Worm (Caenorhabditis elegans) whole organism, L3 larva: ENCODE results near the gene F35B3.3.

Experiments used
- R02D3.7 ChIP-seq: fragments of 150-350 bp; optimal IDR thresholded peaks from 2 replicates; lab custom pipeline; 2014; ENCODE audit warnings: missing biosample characterization, missing genetic modification characterization
- ZK546.5 ChIP-seq: sonication (generic microtip); optimal IDR thresholded peaks from 2 replicates; lab custom pipeline; 2017; ENCODE audit warnings: missing biosample characterization, missing genetic modification characterization
- aly-2 ChIP-seq: fragments of 150-350 bp; optimal IDR thresholded peaks from 2 replicates; lab custom pipeline; 2014; ENCODE audit warnings: missing biosample characterization, missing genetic modification characterization
- ama-1 ChIP-seq: fragments of 150-350 bp; optimal IDR thresholded peaks from 2 replicates; lab custom pipeline; 2018
- ceh-16 ChIP-seq: sonication (generic microtip); optimal IDR thresholded peaks from 2 replicates; lab custom pipeline; 2017; ENCODE audit warnings: missing biosample characterization, missing genetic modification characterization
- ceh-28 ChIP-seq: fragments of 150-350 bp; optimal IDR thresholded peaks from 2 replicates; lab custom pipeline; 2014; ENCODE audit warnings: missing biosample characterization, missing genetic modification reagents, missing genetic modification characterization
- ceh-82 ChIP-seq: fragments of 150-350 bp; optimal IDR thresholded peaks from 2 replicates; lab custom pipeline; 2014; ENCODE audit warnings: missing biosample characterization, missing genetic modification characterization
- ceh-9 ChIP-seq: sonication (generic microtip); optimal IDR thresholded peaks from 2 replicates; lab custom pipeline; 2018; ENCODE audit warnings: missing biosample characterization, missing genetic modification characterization
- daf-12 ChIP-seq: fragments of 150-350 bp; optimal IDR thresholded peaks from 2 replicates; lab custom pipeline; 2014; ENCODE audit warnings: missing biosample characterization, missing genetic modification reagents, missing genetic modification characterization
- egl-27 ChIP-seq: sonication (generic microtip); optimal IDR thresholded peaks from 4 replicates; lab custom pipeline; 2017; ENCODE audit warnings: missing biosample characterization, missing genetic modification reagents, missing genetic modification characterization
- egl-5 ChIP-seq: fragments of 150-350 bp; optimal IDR thresholded peaks from 2 replicates; lab custom pipeline; 2017; ENCODE audit warnings: missing biosample characterization, missing genetic modification reagents, missing genetic modification characterization, inconsistent platforms
- elt-1 ChIP-seq: fragments of 150-350 bp; optimal IDR thresholded peaks from 2 replicates; lab custom pipeline; 2014; ENCODE audit warnings: missing biosample characterization, missing genetic modification characterization
- elt-2 ChIP-seq: sonication (generic microtip); optimal IDR thresholded peaks from 2 replicates; lab custom pipeline; 2016; ENCODE audit warnings: missing genetic modification reagents, mild to moderate bottlenecking, missing genetic modification characterization, missing compliant biosample characterization
- elt-3 ChIP-seq, 3 experiments: fragments of 150-350 bp in 1 of 3; sonication (generic microtip) in 2 of 3; optimal IDR thresholded peaks; 2 replicates in 2 of 3; 4 replicates in 1 of 3; lab custom pipeline; 2014 to 2017; ENCODE audit warnings: missing biosample characterization in 3 of 3, missing genetic modification characterization in 3 of 3
- eor-1 ChIP-seq, 2 experiments: fragments of 150-350 bp; optimal IDR thresholded peaks; 2 replicates each; lab custom pipeline; 2014 to 2018; ENCODE audit warnings: missing biosample characterization in 2 of 2, missing genetic modification characterization in 2 of 2
- fkh-10 ChIP-seq: sonication (generic microtip); optimal IDR thresholded peaks from 2 replicates; lab custom pipeline; 2017; ENCODE audit warnings: missing biosample characterization, missing genetic modification reagents, missing genetic modification characterization
- fkh-2 ChIP-seq: fragments of 150-350 bp; optimal IDR thresholded peaks from 2 replicates; lab custom pipeline; 2014; ENCODE audit warnings: missing biosample characterization, missing genetic modification reagents, missing genetic modification characterization
- fos-1 ChIP-seq: fragments of 150-350 bp; optimal IDR thresholded peaks from 2 replicates; lab custom pipeline; 2014; ENCODE audit warnings: missing biosample characterization, missing genetic modification characterization
- hmg-11 ChIP-seq: sonication (generic microtip); optimal IDR thresholded peaks from 2 replicates; lab custom pipeline; 2016; ENCODE audit warnings: missing genetic modification characterization, missing compliant biosample characterization
- jun-1 ChIP-seq: fragments of 150-350 bp; optimal IDR thresholded peaks from 2 replicates; lab custom pipeline; 2014; ENCODE audit warnings: missing biosample characterization, missing genetic modification reagents, missing genetic modification characterization
- lin-15B ChIP-seq: fragments of 150-350 bp; optimal IDR thresholded peaks from 2 replicates; lab custom pipeline; 2014; ENCODE audit warnings: missing biosample characterization, missing genetic modification characterization
- lin-39 ChIP-seq: fragments of 150-350 bp; optimal IDR thresholded peaks from 2 replicates; lab custom pipeline; 2018; ENCODE audit warnings: missing biosample characterization, missing genetic modification reagents, missing genetic modification characterization
- lsy-12 ChIP-seq: sonication (generic microtip); optimal IDR thresholded peaks from 2 replicates; lab custom pipeline; 2016; ENCODE audit warnings: mild to moderate bottlenecking, missing genetic modification characterization, missing compliant biosample characterization
- mdl-1 ChIP-seq: fragments of 150-350 bp; optimal IDR thresholded peaks from 2 replicates; lab custom pipeline; 2014; ENCODE audit warnings: missing biosample characterization, missing genetic modification characterization
- mml-1 ChIP-seq: fragments of 150-350 bp; sonication (generic microtip); optimal IDR thresholded peaks from 3 replicates; lab custom pipeline; 2014; ENCODE audit warnings: missing biosample characterization, missing genetic modification characterization
- nfya-1 ChIP-seq: sonication (generic microtip); optimal IDR thresholded peaks from 2 replicates; lab custom pipeline; 2017; ENCODE audit warnings: missing genetic modification characterization, mild to moderate bottlenecking, missing compliant biosample characterization, antibody characterized with exemption, moderate library complexity; ENCODE audit not compliant: insufficient read depth
- nhr-11 ChIP-seq: fragments of 150-350 bp; optimal IDR thresholded peaks from 2 replicates; lab custom pipeline; 2014; ENCODE audit warnings: missing biosample characterization, missing genetic modification characterization
- nhr-12 ChIP-seq: fragments of 150-350 bp; optimal IDR thresholded peaks from 2 replicates; lab custom pipeline; 2014; ENCODE audit warnings: missing biosample characterization, missing genetic modification characterization
- nhr-23 ChIP-seq: fragments of 150-350 bp; optimal IDR thresholded peaks from 2 replicates; lab custom pipeline; 2014; ENCODE audit warnings: missing biosample characterization, missing genetic modification reagents, missing genetic modification characterization
- nhr-237 ChIP-seq: fragments of 150-350 bp; optimal IDR thresholded peaks from 2 replicates; lab custom pipeline; 2014; ENCODE audit warnings: missing biosample characterization, missing genetic modification characterization
- nhr-25 ChIP-seq: sonication (generic microtip); optimal IDR thresholded peaks from 2 replicates; lab custom pipeline; 2017; ENCODE audit warnings: missing biosample characterization, missing genetic modification characterization
- nhr-28 ChIP-seq: fragments of 150-350 bp; optimal IDR thresholded peaks from 2 replicates; lab custom pipeline; 2014; ENCODE audit warnings: missing biosample characterization, missing genetic modification characterization
- nhr-43 ChIP-seq: sonication (generic microtip); optimal IDR thresholded peaks from 2 replicates; lab custom pipeline; 2016; ENCODE audit warnings: mild to moderate bottlenecking, missing genetic modification characterization, missing compliant biosample characterization; ENCODE audit not compliant: poor library complexity, severe bottlenecking
- nhr-67 ChIP-seq: fragments of 150-350 bp; optimal IDR thresholded peaks from 2 replicates; lab custom pipeline; 2014; ENCODE audit warnings: missing biosample characterization, missing genetic modification characterization
- nhr-76 ChIP-seq: fragments of 150-350 bp; sonication (generic microtip); optimal IDR thresholded peaks from 5 replicates; lab custom pipeline; 2014; ENCODE audit warnings: missing biosample characterization, missing genetic modification characterization
- nhr-77 ChIP-seq: fragments of 150-350 bp; optimal IDR thresholded peaks from 2 replicates; lab custom pipeline; 2014; ENCODE audit warnings: missing biosample characterization, missing genetic modification characterization
- pha-4 ChIP-seq: fragments of 150-350 bp; optimal IDR thresholded peaks from 2 replicates; lab custom pipeline; 2014; ENCODE audit warnings: missing biosample characterization, missing genetic modification reagents, missing genetic modification characterization
- pqm-1 ChIP-seq: fragments of 150-350 bp; optimal IDR thresholded peaks from 2 replicates; lab custom pipeline; 2017; ENCODE audit warnings: missing biosample characterization, missing genetic modification characterization, inconsistent platforms
- sea-2 ChIP-seq: fragments of 150-350 bp; sonication (generic microtip); optimal IDR thresholded peaks from 4 replicates; lab custom pipeline; 2014; ENCODE audit warnings: missing biosample characterization, missing genetic modification reagents, missing genetic modification characterization
- skn-1 ChIP-seq: fragments of 150-350 bp; optimal IDR thresholded peaks from 2 replicates; lab custom pipeline; 2014; ENCODE audit warnings: missing biosample characterization, missing genetic modification characterization
- snpc-4 ChIP-seq: fragments of 150-350 bp; optimal IDR thresholded peaks from 2 replicates; lab custom pipeline; 2014; ENCODE audit warnings: missing biosample characterization, missing genetic modification characterization
- tbx-2 ChIP-seq: sonication (generic microtip); optimal IDR thresholded peaks from 2 replicates; lab custom pipeline; 2016; ENCODE audit warnings: mild to moderate bottlenecking, missing genetic modification characterization, missing compliant biosample characterization
- unc-39 ChIP-seq: sonication (generic microtip); optimal IDR thresholded peaks from 4 replicates; lab custom pipeline; 2017; ENCODE audit warnings: missing biosample characterization, missing genetic modification characterization
- unc-62 ChIP-seq: fragments of 150-350 bp; sonication (generic microtip); optimal IDR thresholded peaks from 4 replicates; lab custom pipeline; 2014; ENCODE audit warnings: missing biosample characterization, missing genetic modification reagents, missing genetic modification characterization
- zag-1 ChIP-seq: fragments of 150-350 bp; optimal IDR thresholded peaks from 2 replicates; lab custom pipeline; 2014; ENCODE audit warnings: missing biosample characterization, missing genetic modification characterization
- ztf-11 ChIP-seq: fragments of 150-350 bp; optimal IDR thresholded peaks from 2 replicates; lab custom pipeline; 2014; ENCODE audit warnings: missing biosample characterization, missing genetic modification characterization
- ztf-4 ChIP-seq: fragments of 150-350 bp; optimal IDR thresholded peaks from 2 replicates; lab custom pipeline; 2014; ENCODE audit warnings: missing biosample characterization, missing genetic modification characterization

F35B3.3 gene

ce11 chrX:17062165-17062564 is 48.9 kb downstream of the F35B3.3 start:
- TF ChIP-seq nhr-43 (tag; lab: Kevin White, UChicago) (peak; percentile 41), hmg-11 (tag; lab: Kevin White, UChicago) (no peak), pha-4 (tag; lab: Kevin White, UChicago) (peak; percentile 40)
- TF ChIP-seq, all 47 proteins: peak for 2

- TF ChIP-seq R02D3.7 (tag; lab: Kevin White, UChicago) (no peak), nhr-77 (tag; lab: Kevin White, UChicago) (no peak), egl-27 (tag; lab: Kevin White, UChicago) (no peak), ama-1 (peak; percentile 27), elt-2 (tag; lab: Kevin White, UChicago) (peak; percentile 82), eor-1 (tag; optimal IDR thresholded peaks at IDR 0.05; lab: Kevin White, UChicago) (no peak), egl-5 (no peak), fos-1 (tag; lab: Kevin White, UChicago) (no peak), ceh-16 (tag; lab: Kevin White, UChicago) (no peak), skn-1 (tag; lab: Kevin White, UChicago) (no peak), nhr-11 (no peak), nfya-1 (tag; lab: Kevin White, UChicago) (peak; percentile 32), fkh-10 (GFP tag; lab: Kevin White, UChicago) (no peak), ztf-11 (tag; lab: Kevin White, UChicago) (no peak), zag-1 (tag; lab: Kevin White, UChicago) (no peak), ceh-28 (tag; lab: Kevin White, UChicago) (no peak), elt-1 (tag; lab: Kevin White, UChicago) (no peak), fkh-2 (no peak), ZK546.5 (tag; lab: Kevin White, UChicago) (no peak), nhr-76 (tag; lab: Kevin White, UChicago) (no peak), pqm-1 (tag; lab: Kevin White, UChicago) (peak; percentile 93), nhr-237 (no peak), snpc-4 (tag; lab: Kevin White, UChicago) (no peak), unc-62 (GFP tag; lab: Kevin White, UChicago) (no peak), mml-1 (tag; lab: Kevin White, UChicago) (no peak), ztf-4 (no peak), lsy-12 (tag; lab: Kevin White, UChicago) (peak; percentile 39), mdl-1 (peak; percentile 89), nhr-43 (tag; lab: Kevin White, UChicago) (peak; percentile 60), ceh-9 (tag; lab: Kevin White, UChicago) (no peak), aly-2 (tag; lab: Kevin White, UChicago) (no peak), tbx-2 (tag; lab: Kevin White, UChicago) (no peak), nhr-28 (tag; lab: Kevin White, UChicago) (no peak), ceh-82 (tag; lab: Kevin White, UChicago) (no peak), nhr-12 (no peak), nhr-25 (tag; lab: Kevin White, UChicago) (peak; percentile 22), hmg-11 (tag; lab: Kevin White, UChicago) (no peak), sea-2 (GFP tag; lab: Kevin White, UChicago) (no peak), nhr-23 (tag; lab: Kevin White, UChicago) (peak; percentile 48), jun-1 (tag; lab: Kevin White, UChicago) (peak; percentile 86), nhr-67 (tag; lab: Kevin White, UChicago) (no peak), daf-12 (tag; lab: Kevin White, UChicago) (no peak), unc-39 (no peak), lin-15B (no peak), lin-39 (tag; lab: Kevin White, UChicago) (no peak), elt-3 (tag; optimal IDR thresholded peaks at IDR 0.05; lab: Kevin White, UChicago) (no peak), pha-4 (tag; lab: Kevin White, UChicago) (peak; percentile 89)
Measured at ce11 chrX:17063749-17064252, 50.5 kb downstream of the F35B3.3 start.
